Fruit fly (Drosophila melanogaster): ENCODE measurements around the gene Saf6.

Gene Saf6

DNA sequence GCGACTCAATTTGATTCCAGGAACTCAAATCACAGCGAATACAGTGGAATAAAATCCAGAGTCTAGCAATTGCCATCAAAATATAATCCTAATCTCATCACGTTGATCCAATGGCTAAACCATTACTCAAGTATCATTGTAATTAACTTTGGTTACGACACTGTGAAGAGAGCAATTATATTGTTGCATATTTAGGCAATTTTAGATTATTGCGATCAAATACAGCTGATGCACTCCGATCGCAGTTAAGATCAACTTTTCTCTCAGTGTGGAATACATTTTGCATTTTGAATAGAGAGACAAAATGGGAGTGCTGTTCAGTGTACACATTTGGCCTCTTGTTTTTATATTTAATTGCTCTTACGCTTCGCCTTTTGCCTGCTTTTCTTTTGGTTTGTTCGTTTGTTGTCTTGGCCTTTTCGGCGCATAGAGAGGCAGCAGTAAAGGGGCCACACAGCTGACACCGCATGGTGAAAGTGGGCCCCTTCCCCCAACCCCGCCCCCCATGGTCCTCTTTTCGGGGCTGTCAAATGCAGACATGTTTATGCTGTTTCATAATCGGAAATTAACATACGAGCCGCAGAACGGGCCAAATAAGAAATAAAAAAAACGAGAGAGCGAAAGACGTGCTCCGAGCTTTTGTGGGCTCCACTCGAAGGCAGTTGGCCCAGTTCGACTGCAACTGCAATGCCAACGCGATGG lies 30.6 kb upstream of the Saf6 start (continued):
- TF ChIP-seq vvl (GFP tag; IDR thresholded peaks at IDR 0.05) (peak; percentile 53; the same call in 1 of the 2 replicates), CG34422 (GFP tag; IDR thresholded peaks at IDR 0.05) (peak; percentile 8; the same call in 1 of the 3 replicates), dimm (GFP tag; IDR thresholded peaks at IDR 0.05) (no peak), Dek (tag; optimal IDR thresholded peaks at IDR 0.05) (no peak), sens-2 (GFP tag; IDR thresholded peaks at IDR 0.05) (no peak), CG4707 (GFP tag; optimal IDR thresholded peaks at IDR 0.05) (peak; percentile 58), Lpt (GFP tag; optimal IDR thresholded peaks at IDR 0.05) (no peak), CG2199 (GFP tag; IDR thresholded peaks at IDR 0.05) (no peak), CG14860 (GFP tag; IDR thresholded peaks at IDR 0.05; ENCODE audit: partially characterized antibody) (no peak), CG6175 (GFP tag; IDR thresholded peaks at IDR 0.05) (no peak), CG32532 (GFP tag; IDR thresholded peaks at IDR 0.05) (no peak), CG14667 (GFP tag; IDR thresholded peaks at IDR 0.05) (peak; percentile 39; the same call in 1 of the 2 replicates), CG30403 (GFP tag; optimal IDR thresholded peaks at IDR 0.05) (peak; percentile 66), Bdp1 (GFP tag; optimal IDR thresholded peaks at IDR 0.05) (no peak), da (GFP tag; optimal IDR thresholded peaks at IDR 0.05) (no peak), eve (GFP tag; optimal IDR thresholded peaks at IDR 0.05) (no peak), CG6854 (GFP tag; optimal IDR thresholded peaks at IDR 0.05) (no peak), Ets65A (GFP tag) (peak; percentile 94), CG13287 (GFP tag; IDR thresholded peaks at IDR 0.05; ENCODE audit: partially characterized antibody) (no peak), CG17612 (GFP tag; IDR thresholded peaks at IDR 0.05) (no peak), nau (GFP tag; optimal IDR thresholded peaks at IDR 0.05) (peak; percentile 42), CG3407 (GFP tag; optimal IDR thresholded peaks at IDR 0.05) (peak; percentile 36), vnd (GFP tag; IDR thresholded peaks at IDR 0.05; ENCODE audit: partially characterized antibody) (no peak), Asciz (GFP tag; optimal IDR thresholded peaks at IDR 0.05) (peak; percentile 75), CG33557 (GFP tag; optimal IDR thresholded peaks at IDR 0.05) (no peak), Sry-δ (GFP tag; optimal IDR thresholded peaks at IDR 0.05) (peak; percentile 23), Dip3 (GFP tag; optimal IDR thresholded peaks at IDR 0.05) (peak; percentile 17), CG4424 (GFP tag; optimal IDR thresholded peaks at IDR 0.05) (peak; percentile 56), CG11560 (tag; IDR thresholded peaks at IDR 0.05) (no peak), H15 (GFP tag; IDR thresholded peaks at IDR 0.05) (0 out of 3 replicates have a peak, but pooled peaks have one; percentile 51), CG5180 (GFP tag; optimal IDR thresholded peaks at IDR 0.05) (peak; percentile 45), Dp (GFP tag; optimal IDR thresholded peaks at IDR 0.05) (no peak), Blimp-1 (GFP tag; optimal IDR thresholded peaks at IDR 0.05) (peak; percentile 80), Xrp1 (GFP tag; IDR thresholded peaks at IDR 0.05) (peak; percentile 63; the same call in 1 of the 2 replicates), Oli (tag; optimal IDR thresholded peaks at IDR 0.05) (peak; percentile 84), CG11695 (GFP tag; IDR thresholded peaks at IDR 0.05) (no peak), MESR4 (GFP tag; optimal IDR thresholded peaks at IDR 0.05) (no peak), D (optimal IDR thresholded peaks at IDR 0.05) (no peak), D (GFP tag; optimal IDR thresholded peaks at IDR 0.05) (peak; percentile 40), CG9609 (GFP tag; optimal IDR thresholded peaks at IDR 0.05) (peak; percentile 33), HLH3B (GFP tag; IDR thresholded peaks at IDR 0.05) (peak; percentile 9; the same call in 1 of the 2 replicates), her (GFP tag; optimal IDR thresholded peaks at IDR 0.05) (peak; percentile 60), HLHmδ (GFP tag; optimal IDR thresholded peaks at IDR 0.05) (no peak), Max (GFP tag; optimal IDR thresholded peaks at IDR 0.05) (peak; percentile 5), Hmx (GFP tag; optimal IDR thresholded peaks at IDR 0.05) (no peak), klu (GFP tag; IDR thresholded peaks at IDR 0.05) (no peak), stc (GFP tag; IDR thresholded peaks at IDR 0.05) (no peak), CG15696 (tag; optimal IDR thresholded peaks at IDR 0.05) (no peak), dmrt11E (tag; optimal IDR thresholded peaks at IDR 0.05) (no peak), dpn (GFP tag; optimal IDR thresholded peaks at IDR 0.05) (peak; percentile 61 to 65)
